Fruit fly (Drosophila melanogaster): ENCODE data around the gene CG33178.
A peak's percentile ranks its signal among the peaks of the same experiment; 100 is the strongest.

The CG33178 gene

DNA sequence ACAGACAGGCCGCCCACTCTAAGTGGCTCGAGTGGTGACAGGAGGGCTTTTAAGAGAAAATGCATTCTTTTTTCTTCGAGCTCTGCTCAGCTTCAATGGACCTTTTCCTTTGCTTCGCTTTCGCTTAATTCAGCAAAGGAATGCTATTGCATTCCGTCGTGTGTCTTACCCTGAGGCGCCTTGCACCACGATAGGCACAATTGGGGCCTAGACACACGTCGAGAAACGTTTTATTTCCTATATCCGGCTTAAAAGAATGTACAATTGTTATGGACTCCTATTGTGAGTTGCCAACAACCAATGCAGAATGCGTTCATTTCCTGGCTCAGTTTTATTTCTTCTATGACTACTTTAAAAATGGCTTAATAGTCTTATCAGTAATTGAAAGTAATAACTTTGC lies 8.5 kb downstream of the CG33178 start:
- TF ChIP-seq CG15336 (GFP tag; IDR thresholded peaks at IDR 0.05) (no peak), Hr39 (GFP tag; optimal IDR thresholded peaks at IDR 0.05) (no peak), achi (GFP tag; optimal IDR thresholded peaks at IDR 0.05) (no peak), CG1621 (tag; optimal IDR thresholded peaks at IDR 0.05) (no peak), net (GFP tag; optimal IDR thresholded peaks at IDR 0.05) (no peak)

DNA sequence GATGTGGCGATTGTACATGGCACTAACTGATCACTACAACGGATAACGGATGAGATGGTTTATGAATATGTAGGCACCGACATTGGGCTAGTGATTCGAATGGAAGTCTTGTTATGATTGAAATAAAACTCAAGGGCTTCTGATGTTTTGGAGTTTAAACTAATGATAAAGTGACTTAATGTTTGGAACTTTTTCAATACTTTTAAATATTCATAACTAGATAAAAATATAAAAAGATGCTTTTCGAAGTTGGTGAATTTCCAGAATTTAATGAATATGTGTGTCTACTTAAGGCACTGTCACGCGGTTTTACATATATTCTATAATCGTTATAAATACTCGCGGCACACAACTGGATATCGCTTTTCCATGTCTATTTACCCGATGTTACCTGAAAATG lies 13.3 kb downstream of the CG33178 start, which contains the start of gene CG9072:
CG9072 (minus strand) TSS at position 101 of the 400 bp plus-strand sequence.
- no peak for TF ChIP-seq CG3919 (GFP tag; optimal IDR thresholded peaks at IDR 0.05)
- no peak for TF ChIP-seq CG4318 (GFP tag; optimal IDR thresholded peaks at IDR 0.05)
- TF ChIP-seq CG6854 (GFP tag; optimal IDR thresholded peaks at IDR 0.05), result no peak
- TF ChIP-seq Eip78C (GFP tag), result no peak

DNA sequence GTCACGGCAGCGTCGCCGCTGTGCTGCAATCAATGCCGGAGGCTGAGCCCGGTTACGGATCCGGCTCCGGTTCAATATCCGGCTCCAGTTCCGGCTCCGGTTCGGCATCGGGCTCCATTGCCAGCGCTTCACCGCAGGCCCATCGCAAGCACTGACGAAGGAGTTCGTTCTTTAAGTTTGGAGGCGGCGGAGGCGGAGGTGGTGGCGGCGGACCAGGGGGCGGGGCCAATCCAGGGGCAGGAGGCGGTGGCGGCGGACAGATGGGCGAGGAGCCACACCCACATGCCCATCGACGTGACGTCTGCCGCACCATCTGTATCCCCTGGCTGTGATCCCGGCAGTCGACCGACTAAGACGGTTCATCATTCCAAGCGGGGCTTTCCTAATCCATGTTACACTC lies 29.3 kb downstream of the CG33178 start:
- TF ChIP-seq Eip78C (GFP tag) (no peak), CG6163 (GFP tag; IDR thresholded peaks at IDR 0.05) (no peak), Sox15 (GFP tag; optimal IDR thresholded peaks at IDR 0.05) (no peak), CG6276 (GFP tag; optimal IDR thresholded peaks at IDR 0.05) (no peak), spab (GFP tag; optimal IDR thresholded peaks at IDR 0.05) (no peak), CG15336 (GFP tag; IDR thresholded peaks at IDR 0.05) (no peak), Blimp-1 (GFP tag; optimal IDR thresholded peaks at IDR 0.05) (no peak), Hr4 (GFP tag; optimal IDR thresholded peaks at IDR 0.05) (no peak), Gug (GFP tag; IDR thresholded peaks at IDR 0.05) (no peak), net (GFP tag; optimal IDR thresholded peaks at IDR 0.05) (no peak)

DNA sequence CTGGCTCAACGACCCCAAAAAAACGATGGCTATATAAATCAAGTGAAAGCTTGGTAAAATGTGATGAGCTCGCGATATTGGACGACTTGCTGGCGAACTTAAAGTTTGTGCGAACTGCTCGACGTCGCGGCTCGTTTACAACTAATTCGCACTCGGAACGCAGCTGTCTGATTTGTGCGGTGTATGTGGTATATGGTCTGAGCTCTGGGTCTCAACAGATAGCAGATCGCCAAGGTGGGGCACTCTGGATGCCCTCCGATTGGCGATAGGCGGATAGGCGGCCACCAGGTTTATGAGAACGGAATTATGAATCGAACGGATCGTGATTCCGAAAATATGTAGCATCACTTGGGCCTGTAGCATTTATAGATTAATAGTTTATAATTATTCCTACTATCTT lies 33.8 kb downstream of the CG33178 start, which contains the start of gene Cyp4s3:
Cyp4s3 (minus strand) TSS at position 146 of the 400 bp plus-strand sequence.
- no peak for TF ChIP-seq CG7368 (GFP tag; optimal IDR thresholded peaks at IDR 0.05)
- peak; percentile 92 for TF ChIP-seq svp (GFP tag)
- TF ChIP-seq Sox15 (GFP tag; optimal IDR thresholded peaks at IDR 0.05), result no peak

DNA sequence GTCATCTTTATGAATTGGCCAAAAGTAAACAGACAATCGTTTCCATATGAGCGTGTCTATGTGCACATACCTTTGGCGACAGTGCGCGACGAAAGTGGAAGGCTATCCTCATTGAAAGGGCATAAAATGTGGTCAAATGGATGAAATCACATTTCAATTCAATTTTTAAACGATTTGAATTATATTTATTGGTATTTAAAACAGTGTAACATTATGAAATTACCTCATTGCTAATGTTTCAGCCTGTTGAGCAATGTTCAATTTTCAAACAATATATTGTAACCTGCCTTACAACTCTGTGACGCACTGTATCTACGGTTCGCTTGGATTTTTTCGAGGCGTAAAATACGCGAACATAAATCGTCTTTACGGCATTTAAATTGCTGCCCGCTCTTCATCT lies 37.5 kb downstream of the CG33178 start:
- TF ChIP-seq Eip78C (GFP tag) (peak; percentile 47), CG8119 (GFP tag; IDR thresholded peaks at IDR 0.05) (peak; percentile 56), CG34406 (GFP tag; optimal IDR thresholded peaks at IDR 0.05) (no peak), CG10669 (GFP tag; optimal IDR thresholded peaks at IDR 0.05) (no peak), CG6276 (GFP tag; optimal IDR thresholded peaks at IDR 0.05) (peak; percentile 6), CG15336 (GFP tag; IDR thresholded peaks at IDR 0.05) (peak; percentile 52), Hr4 (GFP tag; optimal IDR thresholded peaks at IDR 0.05) (peak; percentile 37), CG32006 (GFP tag; optimal IDR thresholded peaks at IDR 0.05) (peak; percentile 51), pdm3 (GFP tag; optimal IDR thresholded peaks at IDR 0.05) (peak; percentile 19), Hr39 (GFP tag; optimal IDR thresholded peaks at IDR 0.05) (no peak), Hr38 (GFP tag; optimal IDR thresholded peaks at IDR 0.05) (no peak), OdsH (GFP tag; optimal IDR thresholded peaks at IDR 0.05) (peak; percentile 6), Gug (GFP tag; IDR thresholded peaks at IDR 0.05) (no peak), CG8632 (GFP tag; optimal IDR thresholded peaks at IDR 0.05) (no peak), CG6808 (GFP tag; optimal IDR thresholded peaks at IDR 0.05) (no peak), cyc (GFP tag; optimal IDR thresholded peaks at IDR 0.05) (no peak), eg (GFP tag; IDR thresholded peaks at IDR 0.05) (peak; percentile 41; the same call in 1 of the 3 replicates), CG8319 (GFP tag; optimal IDR thresholded peaks at IDR 0.05) (no peak), fkh (GFP tag; optimal IDR thresholded peaks at IDR 0.05) (peak; percentile 14)

DNA sequence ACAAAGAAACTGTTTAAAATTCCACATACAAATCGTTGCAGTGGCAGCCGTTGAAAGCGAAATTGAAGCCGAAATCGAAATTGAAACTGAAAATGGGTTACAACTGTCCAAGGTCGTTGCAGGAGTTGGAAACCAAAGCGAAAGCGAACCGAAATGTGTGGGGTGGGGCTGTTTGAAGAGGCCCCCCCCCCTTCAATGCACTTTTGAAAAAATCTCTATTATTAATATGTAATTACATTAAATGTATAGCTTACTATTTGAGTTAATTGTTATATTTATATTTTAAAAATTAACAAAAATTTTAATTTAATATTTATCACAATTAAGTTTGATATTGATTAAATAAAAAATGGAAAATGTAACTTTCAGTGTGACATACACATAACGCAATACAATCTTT lies 39.1 kb downstream of the CG33178 start:
- no peak for TF ChIP-seq CG6854 (GFP tag; optimal IDR thresholded peaks at IDR 0.05)
- no peak for TF ChIP-seq vri (GFP tag; optimal IDR thresholded peaks at IDR 0.05)
- TF ChIP-seq CG4318 (GFP tag; optimal IDR thresholded peaks at IDR 0.05), result no peak
- no peak for TF ChIP-seq CG1621 (tag; optimal IDR thresholded peaks at IDR 0.05)
- TF ChIP-seq dac (GFP tag; optimal IDR thresholded peaks at IDR 0.05), result no peak
- TF ChIP-seq CG16779 (tag; optimal IDR thresholded peaks at IDR 0.05), result no peak
- TF ChIP-seq Eip93F (GFP tag; optimal IDR thresholded peaks at IDR 0.05), result no peak
- no peak for TF ChIP-seq OdsH (GFP tag; optimal IDR thresholded peaks at IDR 0.05)
- TF ChIP-seq achi (GFP tag; optimal IDR thresholded peaks at IDR 0.05), result no peak
- no peak for TF ChIP-seq pdm3 (GFP tag; optimal IDR thresholded peaks at IDR 0.05)
- no peak for TF ChIP-seq dsx (GFP tag; optimal IDR thresholded peaks at IDR 0.05; ENCODE audit: poor library complexity, severe bottlenecking)
- no peak for TF ChIP-seq esn (GFP tag; optimal IDR thresholded peaks at IDR 0.05)
- TF ChIP-seq Blimp-1 (GFP tag; optimal IDR thresholded peaks at IDR 0.05), result no peak
- TF ChIP-seq CG6808 (GFP tag; optimal IDR thresholded peaks at IDR 0.05), result no peak
